Fruit fly (Drosophila melanogaster) whole organism, pupa: Measurements from ENCODE around the gene CG4820.

Experiments
- CG10348 ChIP-seq: fragments of 200-800 bp; sonication (Bioruptor generic); IDR thresholded peaks from 2 replicates; pipeline ENCODE4 v1.3.6; 2022; ENCODE audit warnings: missing biosample characterization, missing genetic modification characterization
- CG12605 ChIP-seq: fragments of 200-800 bp; sonication (Bioruptor generic); IDR thresholded peaks from 2 replicates; pipeline ENCODE4 v1.3.6; 2022; ENCODE audit warnings: missing biosample characterization, missing genetic modification characterization
- CG13204 ChIP-seq: fragments of 200-800 bp; sonication (Bioruptor generic); optimal IDR thresholded peaks from 2 replicates; lab custom pipeline; 2018; ENCODE audit warnings: missing biosample characterization, mild to moderate bottlenecking, missing genetic modification characterization, moderate library complexity
- CG14655 ChIP-seq: fragments of 200-800 bp; sonication (Bioruptor generic); optimal IDR thresholded peaks from 3 replicates; lab custom pipeline; 2017; ENCODE audit warnings: mild to moderate bottlenecking, missing biosample characterization, missing genetic modification reagents, missing genetic modification characterization
- CG15710 ChIP-seq: fragments of 200-800 bp; sonication (Bioruptor generic); optimal IDR thresholded peaks from 2 replicates; lab custom pipeline; 2018; ENCODE audit warnings: missing biosample characterization, mild to moderate bottlenecking, missing genetic modification characterization, moderate library complexity
- CG17806 ChIP-seq: fragments of 200-800 bp; sonication (Bioruptor generic); optimal IDR thresholded peaks from 2 replicates; lab custom pipeline; 2018; ENCODE audit warnings: missing biosample characterization, mild to moderate bottlenecking, missing genetic modification characterization, moderate library complexity
- CG32121 ChIP-seq: fragments of 200-800 bp; sonication (Bioruptor generic); IDR thresholded peaks from 2 replicates; pipeline ENCODE4 v1.3.6; 2022; ENCODE audit warnings: missing biosample characterization, missing genetic modification characterization
- CG34367 ChIP-seq: fragments of 200-800 bp; sonication (Bioruptor generic); optimal IDR thresholded peaks from 2 replicates; lab custom pipeline; 2018; ENCODE audit warnings: missing biosample characterization, mild to moderate bottlenecking, missing genetic modification characterization
- CG4496 ChIP-seq: fragments of 200-800 bp; sonication (Bioruptor generic); IDR thresholded peaks from 3 replicates; pipeline ENCODE4 v1.3.6; 2022; ENCODE audit warnings: missing biosample characterization, missing genetic modification characterization
- CG8159 ChIP-seq: fragments of 200-800 bp; sonication (Bioruptor generic); optimal IDR thresholded peaks from 3 replicates; lab custom pipeline; 2018; ENCODE audit warnings: missing biosample characterization, mild to moderate bottlenecking, missing genetic modification characterization, moderate library complexity
- CG8301 ChIP-seq: fragments of 200-800 bp; sonication (Bioruptor generic); optimal IDR thresholded peaks from 2 replicates; lab custom pipeline; 2018; ENCODE audit warnings: missing biosample characterization, mild to moderate bottlenecking, missing genetic modification characterization
- CG9948 ChIP-seq: fragments of 200-800 bp; sonication (Bioruptor generic); optimal IDR thresholded peaks from 2 replicates; lab custom pipeline; 2018; ENCODE audit warnings: missing biosample characterization, mild to moderate bottlenecking, missing genetic modification characterization, moderate library complexity
- D1 ChIP-seq: fragments of 200-800 bp; sonication (Bioruptor generic); optimal IDR thresholded peaks from 2 replicates; lab custom pipeline; 2018; ENCODE audit warnings: missing biosample characterization, mild to moderate bottlenecking, missing genetic modification characterization, moderate library complexity
- EcR ChIP-seq: fragments of 200-800 bp; sonication (Bioruptor generic); optimal IDR thresholded peaks from 3 replicates; lab custom pipeline; 2019; ENCODE audit warnings: missing biosample characterization, missing genetic modification characterization, mild to moderate bottlenecking, moderate library complexity, missing genetic modification reagents
- Ets98B ChIP-seq: fragments of 200-800 bp; sonication (Bioruptor generic); IDR thresholded peaks from 2 replicates; pipeline ENCODE4 v1.3.6; 2022; ENCODE audit warnings: missing biosample characterization, missing genetic modification characterization
- Pif1A ChIP-seq: fragments of 200-800 bp; sonication (Bioruptor generic); optimal IDR thresholded peaks from 3 replicates; lab custom pipeline; 2016; ENCODE audit warnings: missing biosample characterization, missing genetic modification characterization
- Pif1B ChIP-seq: fragments of 200-800 bp; sonication (Bioruptor generic); optimal IDR thresholded peaks from 3 replicates; lab custom pipeline; 2016; ENCODE audit warnings: missing biosample characterization, missing genetic modification characterization
- Snoo ChIP-seq: fragments of 200-800 bp; sonication (Bioruptor generic); optimal IDR thresholded peaks from 3 replicates; lab custom pipeline; 2017; ENCODE audit warnings: missing biosample characterization, mild to moderate bottlenecking, missing genetic modification characterization, inconsistent platforms
- fd96Ca ChIP-seq: fragments of 200-800 bp; sonication (Bioruptor generic); IDR thresholded peaks from 3 replicates; pipeline ENCODE4 v1.3.6; 2022; ENCODE audit warnings: missing biosample characterization, missing genetic modification characterization
- gl ChIP-seq: fragments of 200-800 bp; sonication (Bioruptor generic); optimal IDR thresholded peaks from 2 replicates; lab custom pipeline; 2018; ENCODE audit warnings: missing biosample characterization, mild to moderate bottlenecking, missing genetic modification characterization
- rn ChIP-seq: fragments of 200-800 bp; sonication (Bioruptor generic); IDR thresholded peaks from 2 replicates; pipeline ENCODE4 v1.3.6; 2022; ENCODE audit warnings: missing biosample characterization, missing genetic modification characterization

CG4820 gene

DNA sequence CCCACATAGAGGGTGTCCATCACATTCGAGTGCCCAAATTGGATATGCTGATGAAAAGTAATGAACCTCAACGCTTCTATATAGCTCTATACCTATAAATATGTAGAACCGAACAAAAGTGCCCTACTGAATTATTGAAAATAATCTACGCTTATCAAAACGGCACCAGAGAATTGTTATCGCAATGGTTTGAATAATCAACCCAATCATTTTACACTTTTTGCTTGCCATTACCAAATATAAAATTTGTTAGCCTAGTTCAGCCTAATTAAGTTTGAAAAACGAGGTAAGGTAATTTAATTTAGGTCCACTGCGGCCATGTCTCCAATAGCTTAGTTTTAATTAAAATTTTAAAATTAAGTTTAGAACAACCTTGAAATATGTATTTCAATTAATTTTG, 40.6 kb upstream of the CG4820 start:
- TF ChIP-seq CG12605 (GFP tag; lab: Robert Waterston, UW) = no peak
- TF ChIP-seq CG15710 (tag; lab: Kevin White, UChicago) = no peak
- TF ChIP-seq CG14655 = no peak
- TF ChIP-seq CG8301 (tag; lab: Kevin White, UChicago) = no peak
- no peak for TF ChIP-seq gl (tag; lab: Kevin White, UChicago)
- TF ChIP-seq Ets98B = no peak
- no peak for TF ChIP-seq CG32121 (GFP tag; lab: Robert Waterston, UW)
- no peak for TF ChIP-seq CG17806 (tag; lab: Kevin White, UChicago)
- no peak for TF ChIP-seq Pif1A (GFP tag; lab: Kevin White, UChicago)
- no peak for TF ChIP-seq CG4496 (GFP tag; lab: Robert Waterston, UW)
- no peak for TF ChIP-seq CG13204 (GFP tag; lab: Kevin White, UChicago)
- no peak for TF ChIP-seq fd96Ca

DNA sequence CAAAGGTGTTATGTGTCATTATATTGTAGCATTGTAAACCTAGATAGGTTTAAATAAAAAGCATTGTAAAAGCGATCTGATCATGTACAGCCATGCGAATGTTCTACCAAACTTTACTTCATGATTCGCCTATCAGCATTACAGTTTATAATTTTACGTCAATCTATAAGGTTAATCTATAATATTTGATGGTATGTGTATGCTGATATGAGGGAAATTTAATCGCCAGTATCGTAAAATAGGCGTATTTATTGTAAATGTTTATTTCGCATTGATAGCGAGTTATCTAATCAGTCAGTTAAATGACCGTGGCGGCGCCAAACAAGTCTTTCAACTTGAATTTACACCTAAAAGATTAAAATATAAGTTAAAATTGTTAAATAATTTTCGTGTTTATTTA, 38.8 kb upstream of the CG4820 start:
- TF ChIP-seq CG14655 (no peak), CG32121 (GFP tag; lab: Robert Waterston, UW) (no peak), Pif1B (GFP tag; lab: Kevin White, UChicago) (no peak), fd96Ca (no peak), CG10348 (GFP tag; lab: Robert Waterston, UW) (no peak), CG15710 (tag; lab: Kevin White, UChicago) (no peak), gl (tag; lab: Kevin White, UChicago) (no peak), CG4496 (GFP tag; lab: Robert Waterston, UW) (no peak), Snoo (no peak), rn (no peak), Ets98B (no peak), CG34367 (tag; lab: Kevin White, UChicago) (no peak), CG9948 (tag; lab: Kevin White, UChicago) (no peak), CG17806 (tag; lab: Kevin White, UChicago) (no peak), CG8159 (no peak), D1 (no peak), Pif1A (GFP tag; lab: Kevin White, UChicago) (no peak)

DNA sequence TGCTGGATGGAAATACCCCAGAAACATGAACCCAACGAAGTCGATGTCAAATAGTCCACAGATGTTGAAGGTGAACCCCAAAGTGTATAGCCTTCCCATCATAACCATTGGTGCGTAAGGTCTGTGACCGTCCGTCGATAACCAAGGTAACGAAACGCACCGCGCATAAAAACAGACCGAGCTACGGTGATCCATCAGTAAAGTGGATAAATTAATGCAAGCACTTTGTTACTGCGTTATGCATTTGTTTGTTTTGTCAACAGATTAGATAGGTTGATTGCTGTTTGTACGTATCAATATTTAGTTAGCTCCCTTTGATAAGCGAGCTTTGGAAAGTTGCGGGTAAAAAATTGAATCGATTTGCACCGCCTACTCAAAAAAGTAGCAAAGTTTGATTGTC, 38.0 kb upstream of the CG4820 start:
- no peak for TF ChIP-seq CG32121 (GFP tag; lab: Robert Waterston, UW)
- TF ChIP-seq CG8301 (tag; lab: Kevin White, UChicago) = no peak
- no peak for TF ChIP-seq Snoo
- no peak for TF ChIP-seq CG8159
- no peak for TF ChIP-seq CG14655
- no peak for TF ChIP-seq CG15710 (tag; lab: Kevin White, UChicago)
- TF ChIP-seq CG17806 (tag; lab: Kevin White, UChicago) = no peak
- no peak for TF ChIP-seq Ets98B
- no peak for TF ChIP-seq Pif1B (GFP tag; lab: Kevin White, UChicago)
- TF ChIP-seq CG9948 (tag; lab: Kevin White, UChicago) = no peak
- TF ChIP-seq D1 = no peak
- TF ChIP-seq fd96Ca = no peak
- no peak for TF ChIP-seq CG13204 (GFP tag; lab: Kevin White, UChicago)
- no peak for TF ChIP-seq CG10348 (GFP tag; lab: Robert Waterston, UW)
- no peak for TF ChIP-seq CG34367 (tag; lab: Kevin White, UChicago)
- TF ChIP-seq Pif1A (GFP tag; lab: Kevin White, UChicago) = no peak
- no peak for TF ChIP-seq EcR (GFP tag; lab: Kevin White, UChicago)
- no peak for TF ChIP-seq CG4496 (GFP tag; lab: Robert Waterston, UW)
- TF ChIP-seq CG12605 (GFP tag; lab: Robert Waterston, UW) = no peak

DNA sequence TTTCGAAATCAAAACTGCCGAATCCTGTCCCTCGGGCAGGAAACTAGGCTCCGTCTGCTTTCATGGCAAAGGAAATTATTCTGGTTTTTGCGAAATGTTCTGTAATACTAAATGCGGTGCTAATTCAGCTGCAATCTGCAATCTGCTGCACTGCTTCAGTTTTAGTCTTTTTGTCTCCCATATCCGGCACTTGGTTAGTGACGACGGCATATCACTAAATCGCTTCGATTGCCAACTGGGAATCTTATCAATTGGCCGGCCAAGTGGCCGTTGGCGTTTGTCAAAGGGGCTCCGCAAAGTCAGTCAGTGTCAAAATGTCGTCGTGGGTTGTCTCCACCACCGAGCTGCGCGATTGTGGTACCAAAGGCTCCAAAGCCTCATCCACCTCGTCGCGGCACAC, 20.5 kb upstream of the CG4820 start, which contains the start of gene CG18577:
Gene CG18577 (plus strand): TSS at position 301 of the 400 bp plus-strand sequence.
- no peak for TF ChIP-seq EcR (GFP tag; lab: Kevin White, UChicago)
- TF ChIP-seq D1 = no peak
- TF ChIP-seq fd96Ca = no peak
- no peak for TF ChIP-seq Ets98B
- TF ChIP-seq Snoo = no peak
- TF ChIP-seq rn = no peak
- no peak for TF ChIP-seq CG15710 (tag; lab: Kevin White, UChicago)
- TF ChIP-seq CG13204 (GFP tag; lab: Kevin White, UChicago) = no peak
- TF ChIP-seq, all 21 proteins: peak for 0

DNA sequence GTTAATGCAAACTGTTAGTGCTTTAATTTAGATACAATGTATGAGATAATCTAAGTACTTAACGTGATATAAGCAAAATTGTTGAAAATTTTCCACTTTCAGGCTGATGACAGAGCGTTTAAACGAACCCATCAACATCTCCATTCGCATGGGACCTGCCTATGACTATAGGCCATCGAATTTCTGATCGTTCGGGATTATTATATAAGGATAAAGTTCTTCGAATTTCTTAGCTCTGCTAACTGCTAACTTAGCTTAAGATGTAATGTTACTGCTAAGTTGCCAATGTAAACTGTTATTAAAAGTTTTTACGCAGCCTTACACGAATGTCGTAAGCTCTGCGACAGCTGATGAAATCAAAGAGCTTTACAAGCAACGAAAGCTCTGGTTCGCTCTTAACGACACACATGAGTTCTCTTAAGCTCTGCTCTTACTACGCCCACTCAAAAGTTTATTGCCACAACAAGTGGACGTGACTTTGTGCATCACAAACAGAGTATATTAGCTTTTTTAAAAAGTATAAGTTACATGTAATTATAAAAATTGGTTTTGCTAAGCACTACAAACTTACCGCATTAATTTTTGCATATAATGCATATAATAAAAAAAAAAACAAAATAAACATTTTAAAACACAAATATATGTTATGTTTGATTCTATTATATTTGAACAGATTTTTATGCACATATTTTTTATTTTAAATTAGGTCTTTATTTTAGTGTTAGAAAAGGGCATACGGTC, 19.5 kb upstream of the CG4820 start:
- TF ChIP-seq gl (tag; lab: Kevin White, UChicago) = peak; percentile 89
- peak; percentile 100 for TF ChIP-seq CG14655
- TF ChIP-seq CG9948 (tag; lab: Kevin White, UChicago) = peak; percentile 100
- TF ChIP-seq D1 = peak; percentile 99
- TF ChIP-seq CG13204 (GFP tag; lab: Kevin White, UChicago) = peak; percentile 86
- TF ChIP-seq CG17806 (tag; lab: Kevin White, UChicago) = peak; percentile 98
- peak; percentile 99 for TF ChIP-seq CG8301 (tag; lab: Kevin White, UChicago)
- TF ChIP-seq CG34367 (tag; lab: Kevin White, UChicago) = peak; percentile 96
- peak; percentile 97 for TF ChIP-seq CG10348 (GFP tag; lab: Robert Waterston, UW)
- peak; percentile 93 for TF ChIP-seq Pif1B (GFP tag; lab: Kevin White, UChicago)
- peak; percentile 99 for TF ChIP-seq Snoo
- peak; percentile 99 for TF ChIP-seq CG8159
- TF ChIP-seq CG15710 (tag; lab: Kevin White, UChicago) = peak; percentile 99
- TF ChIP-seq CG4496 (GFP tag; lab: Robert Waterston, UW) = peak; percentile 97
- peak; percentile 94 for TF ChIP-seq CG12605 (GFP tag; lab: Robert Waterston, UW)
- peak; percentile 95 for TF ChIP-seq Ets98B
- peak; percentile 97 for TF ChIP-seq EcR (GFP tag; lab: Kevin White, UChicago)
- no peak for TF ChIP-seq fd96Ca
- TF ChIP-seq CG32121 (GFP tag; lab: Robert Waterston, UW) = peak; percentile 99
- peak; percentile 97 for TF ChIP-seq rn
- peak; percentile 44 for TF ChIP-seq Pif1A (GFP tag; lab: Kevin White, UChicago)
- TF ChIP-seq, all 21 proteins: peak for 20
